Fruit fly (Drosophila melanogaster) whole organism, embryonic: ENCODE measurements around the gene ATPsyngamma.

ENCODE experiments used
- Abd-B ChIP-seq: fragments of 200-800 bp; sonication (Bioruptor generic); optimal IDR thresholded peaks from 2 replicates; lab custom pipeline; 2018; ENCODE audit warnings: missing biosample characterization, mild to moderate bottlenecking, missing genetic modification characterization, moderate library complexity
- Atf6 ChIP-seq: fragments of 200-800 bp; sonication (Bioruptor generic); IDR thresholded peaks from 2 replicates; pipeline ENCODE4 v1.3.6; 2022; ENCODE audit warnings: missing biosample characterization, missing genetic modification characterization
- Bgb ChIP-seq: fragments of 200-800 bp; sonication (Bioruptor generic); IDR thresholded peaks from 2 replicates; pipeline ENCODE4 v1.3.6; 2022; ENCODE audit warnings: missing biosample characterization, missing genetic modification characterization; ENCODE audit not compliant: partially characterized antibody
- CG10274 ChIP-seq: fragments of 200-800 bp; sonication (Bioruptor generic); optimal IDR thresholded peaks from 3 replicates; lab custom pipeline; 2017; ENCODE audit warnings: missing biosample characterization, mild to moderate bottlenecking, missing genetic modification characterization
- CG10431 ChIP-seq: fragments of 200-800 bp; sonication (Bioruptor generic); optimal IDR thresholded peaks from 3 replicates; lab custom pipeline; 2018; ENCODE audit warnings: missing biosample characterization, mild to moderate bottlenecking, missing genetic modification characterization
- CG11093 ChIP-seq: fragments of 200-800 bp; sonication (Bioruptor generic); IDR thresholded peaks from 3 replicates; pipeline ENCODE4 v1.3.6; 2022; ENCODE audit warnings: missing biosample characterization, missing genetic modification characterization
- CG11695 ChIP-seq: fragments of 200-800 bp; sonication (Bioruptor generic); IDR thresholded peaks from 3 replicates; pipeline ENCODE4 v1.3.6; 2022; ENCODE audit warnings: missing biosample characterization, missing genetic modification characterization
- CG13123 ChIP-seq: fragments of 200-800 bp; sonication (Bioruptor generic); optimal IDR thresholded peaks from 2 replicates; lab custom pipeline; 2016; ENCODE audit warnings: missing biosample characterization, missing genetic modification characterization
- CG15011 ChIP-seq: fragments of 200-800 bp; sonication (Bioruptor generic); optimal IDR thresholded peaks from 3 replicates; lab custom pipeline; 2018; ENCODE audit warnings: missing biosample characterization, mild to moderate bottlenecking, missing genetic modification characterization
- CG30020 ChIP-seq: fragments of 200-800 bp; optimal IDR thresholded peaks from 2 replicates; lab custom pipeline; 2019; ENCODE audit warnings: missing biosample characterization, mild to moderate bottlenecking, missing genetic modification characterization, moderate library complexity
- CG3281 ChIP-seq: fragments of 200-800 bp; sonication (Bioruptor generic); optimal IDR thresholded peaks from 3 replicates; lab custom pipeline; 2017; ENCODE audit warnings: missing biosample characterization, mild to moderate bottlenecking, missing genetic modification characterization
- CG6175 ChIP-seq: fragments of 200-800 bp; sonication (Bioruptor generic); IDR thresholded peaks from 3 replicates; pipeline ENCODE4 v1.3.6; 2022; ENCODE audit warnings: missing biosample characterization, missing genetic modification characterization
- CG6765 ChIP-seq: fragments of 200-800 bp; sonication (Bioruptor generic); optimal IDR thresholded peaks from 3 replicates; lab custom pipeline; 2017; ENCODE audit warnings: missing biosample characterization, mild to moderate bottlenecking, missing genetic modification characterization
- CG7963 ChIP-seq: fragments of 200-800 bp; sonication (Bioruptor generic); IDR thresholded peaks from 3 replicates; pipeline ENCODE4 v1.3.6; 2022; ENCODE audit warnings: missing biosample characterization, missing genetic modification characterization; ENCODE audit not compliant: partially characterized antibody
- CG8290 ChIP-seq, 3 experiments: fragments of 200-800 bp; sonication (Bioruptor generic); optimal IDR thresholded peaks; 2 replicates each; lab custom pipeline; 2016 to 2019; ENCODE audit warnings: missing biosample characterization in 3 of 3, missing genetic modification characterization in 3 of 3, mild to moderate bottlenecking in 2 of 3, moderate library complexity in 1 of 3
- CoRest ChIP-seq: fragments of 200-800 bp; sonication (Bioruptor generic); optimal IDR thresholded peaks from 3 replicates; lab custom pipeline; 2018; ENCODE audit warnings: missing biosample characterization, mild to moderate bottlenecking, missing genetic modification characterization, moderate library complexity
- D ChIP-seq, 2 experiments: fragments of 200-800 bp in 1 of 2; fragments of >200 bp in 1 of 2; sonication (Bioruptor generic) in 1 of 2; optimal IDR thresholded peaks; 2 replicates in 1 of 2; 3 replicates in 1 of 2; lab custom pipeline; 2017; ENCODE audit warnings: mild to moderate bottlenecking in 1 of 2, missing biosample characterization in 1 of 2, missing genetic modification characterization in 1 of 2, missing genetic modification reagents in 1 of 2
- Doc3 ChIP-seq: fragments of 200-800 bp; sonication (Bioruptor generic); IDR thresholded peaks from 3 replicates; pipeline ENCODE4 v1.3.6; 2022; ENCODE audit warnings: missing biosample characterization, missing genetic modification characterization; ENCODE audit not compliant: partially characterized antibody
- Hr51 ChIP-seq, 2 experiments: fragments of 200-800 bp; sonication (Bioruptor generic); optimal IDR thresholded peaks; 2 replicates in 1 of 2; 3 replicates in 1 of 2; lab custom pipeline; 2016 to 2018; ENCODE audit warnings: missing biosample characterization in 2 of 2, missing genetic modification characterization in 2 of 2, mild to moderate bottlenecking in 1 of 2, moderate library complexity in 1 of 2
- Mrtf ChIP-seq: fragments of 200-800 bp; sonication (Bioruptor generic); IDR thresholded peaks from 3 replicates; pipeline ENCODE4 v1.3.6; 2022; ENCODE audit warnings: missing biosample characterization, missing genetic modification characterization
- PHDP ChIP-seq: fragments of 200-800 bp; sonication (Bioruptor generic); optimal IDR thresholded peaks from 3 replicates; lab custom pipeline; 2018; ENCODE audit warnings: missing biosample characterization, mild to moderate bottlenecking, missing genetic modification characterization, moderate library complexity
- Ptx1 ChIP-seq: fragments of 200-800 bp; sonication (Bioruptor generic); IDR thresholded peaks from 2 replicates; pipeline ENCODE4 v1.3.6; 2022; ENCODE audit warnings: missing biosample characterization, missing genetic modification characterization
- Rx ChIP-seq: fragments of 200-800 bp; sonication (Bioruptor generic); IDR thresholded peaks from 2 replicates; pipeline ENCODE4 v1.3.6; 2022; ENCODE audit warnings: missing biosample characterization, missing genetic modification characterization
- Six4 ChIP-seq: fragments of 200-800 bp; sonication (Bioruptor generic); optimal IDR thresholded peaks from 2 replicates; lab custom pipeline; 2016; ENCODE audit warnings: missing biosample characterization, missing genetic modification characterization
- Ssrp ChIP-seq: fragments of 200-800 bp; sonication (Bioruptor generic); optimal IDR thresholded peaks from 2 replicates; lab custom pipeline; 2018; ENCODE audit warnings: missing biosample characterization, mild to moderate bottlenecking, missing genetic modification characterization, moderate library complexity
- Stat92E ChIP-seq, 3 experiments: fragments of >200 bp in 2 of 3; fragments of 200-800 bp in 1 of 3; sonication (Bioruptor generic) in 1 of 3; optimal IDR thresholded peaks; 2 replicates each; lab custom pipeline; 2017 to 2019; ENCODE audit warnings: missing biosample characterization in 3 of 3, missing genetic modification characterization in 3 of 3, mild to moderate bottlenecking in 1 of 3, moderate library complexity in 1 of 3
- Trl ChIP-seq, 3 experiments: fragments of >200 bp in 2 of 3; fragments of 200-800 bp in 1 of 3; sonication (Bioruptor generic) in 1 of 3; optimal IDR thresholded peaks; 2 replicates in 1 of 3; 3 replicates in 2 of 3; lab custom pipeline; 2016 to 2017; ENCODE audit warnings: missing biosample characterization in 1 of 3, missing genetic modification characterization in 1 of 3
- YL-1 ChIP-seq: fragments of 200-800 bp; sonication (Bioruptor generic); optimal IDR thresholded peaks from 3 replicates; lab custom pipeline; 2017; ENCODE audit warnings: missing biosample characterization, mild to moderate bottlenecking, missing genetic modification characterization
- bigmax ChIP-seq: fragments of 200-800 bp; sonication (Bioruptor generic); optimal IDR thresholded peaks from 2 replicates; lab custom pipeline; 2018; ENCODE audit warnings: missing biosample characterization, mild to moderate bottlenecking, missing genetic modification characterization
- caup ChIP-seq: fragments of 200-800 bp; sonication (Bioruptor generic); optimal IDR thresholded peaks from 3 replicates; lab custom pipeline; 2017; ENCODE audit warnings: missing biosample characterization, mild to moderate bottlenecking, missing genetic modification characterization, moderate library complexity; ENCODE audit not compliant: severe bottlenecking
- chinmo ChIP-seq: fragments of 200-800 bp; sonication (Bioruptor generic); IDR thresholded peaks from 4 replicates; pipeline ENCODE4 v1.3.6; 2022; ENCODE audit warnings: missing biosample characterization, missing genetic modification characterization; ENCODE audit not compliant: partially characterized antibody
- cwo ChIP-seq: fragments of 200-800 bp; sonication (Bioruptor generic); optimal IDR thresholded peaks from 3 replicates; lab custom pipeline; 2017; ENCODE audit warnings: missing biosample characterization, missing genetic modification characterization, mild to moderate bottlenecking, moderate library complexity, missing genetic modification reagents
- grn ChIP-seq: fragments of 200-800 bp; sonication (Bioruptor generic); optimal IDR thresholded peaks from 3 replicates; lab custom pipeline; 2017; ENCODE audit warnings: missing biosample characterization, missing genetic modification characterization
- gsb ChIP-seq: fragments of 200-800 bp; sonication (Bioruptor generic); IDR thresholded peaks from 2 replicates; pipeline ENCODE4 v1.3.6; 2022; ENCODE audit warnings: missing biosample characterization, missing genetic modification characterization
- jumu ChIP-seq: fragments of 200-800 bp; sonication (Bioruptor generic); optimal IDR thresholded peaks from 3 replicates; lab custom pipeline; 2016; ENCODE audit warnings: missing biosample characterization, missing genetic modification characterization
- kni ChIP-seq: fragments of 200-800 bp; sonication (Bioruptor generic); optimal IDR thresholded peaks from 3 replicates; lab custom pipeline; 2017; ENCODE audit warnings: mild to moderate bottlenecking, missing biosample characterization, missing genetic modification reagents, missing genetic modification characterization
- pan ChIP-seq, 4 experiments: fragments of >200 bp in 3 of 4; fragments of 200-800 bp in 1 of 4; sonication (Bioruptor generic) in 1 of 4; optimal IDR thresholded peaks in 3 of 4; IDR thresholded peaks in 1 of 4; 2 replicates each; pipeline versions ENCODE4 v1.3.6 to Lab custom; 2017 to 2022; ENCODE audit warnings: missing biosample characterization in 2 of 4, missing genetic modification characterization in 2 of 4, mixed read lengths in 1 of 4
- pfk ChIP-seq: fragments of 200-800 bp; sonication (Bioruptor generic); optimal IDR thresholded peaks from 2 replicates; lab custom pipeline; 2018; ENCODE audit warnings: missing biosample characterization, mild to moderate bottlenecking, missing genetic modification characterization, moderate library complexity
- pros ChIP-seq: fragments of 200-800 bp; sonication (Bioruptor generic); optimal IDR thresholded peaks from 3 replicates; lab custom pipeline; 2019; ENCODE audit warnings: missing biosample characterization, mild to moderate bottlenecking, missing genetic modification characterization, moderate library complexity
- rib ChIP-seq: fragments of 200-800 bp; sonication (Bioruptor generic); IDR thresholded peaks from 2 replicates; pipeline ENCODE4 v1.3.6; 2022; ENCODE audit warnings: missing biosample characterization, missing genetic modification characterization
- sd ChIP-seq: fragments of 200-800 bp; sonication (Bioruptor generic); optimal IDR thresholded peaks from 3 replicates; lab custom pipeline; 2018; ENCODE audit warnings: missing biosample characterization, mild to moderate bottlenecking, missing genetic modification characterization, moderate library complexity
- stc ChIP-seq: fragments of 200-800 bp; sonication (Bioruptor generic); IDR thresholded peaks from 2 replicates; pipeline ENCODE4 v1.3.6; 2022; ENCODE audit warnings: missing biosample characterization, missing genetic modification characterization
- sug ChIP-seq: fragments of 200-800 bp; optimal IDR thresholded peaks from 2 replicates; lab custom pipeline; 2019; ENCODE audit warnings: missing biosample characterization, mild to moderate bottlenecking, missing genetic modification characterization, moderate library complexity
- tap ChIP-seq: fragments of 200-800 bp; optimal IDR thresholded peaks from 3 replicates; lab custom pipeline; 2019; ENCODE audit warnings: missing biosample characterization, mild to moderate bottlenecking, missing genetic modification characterization, moderate library complexity
- trem ChIP-seq: fragments of 200-800 bp; optimal IDR thresholded peaks from 3 replicates; lab custom pipeline; 2019; ENCODE audit warnings: missing biosample characterization, mild to moderate bottlenecking, missing genetic modification characterization, moderate library complexity

Gene ATPsyngamma

dm6 chr3R:29772795-29773331, 23.9 kb upstream of the ATPsyngamma start (continued):
- TF ChIP-seq bigmax (GFP tag; lab: Kevin White, UChicago), result peak; percentile 6
- TF ChIP-seq stc, result peak; percentile 31; the same call in 1 of the 2 replicates
- TF ChIP-seq chinmo (GFP tag; lab: Robert Waterston, UW), result peak; percentile 99
- no peak for TF ChIP-seq CoRest (tag; lab: Kevin White, UChicago)
- no peak for TF ChIP-seq CG15011 (GFP tag; lab: Kevin White, UChicago)
- no peak for TF ChIP-seq Mrtf
- no peak for TF ChIP-seq CG30020 (tag; lab: Kevin White, UChicago)
- peak; percentile 94 for TF ChIP-seq sd (tag; lab: Kevin White, UChicago)
- TF ChIP-seq sug (tag; lab: Kevin White, UChicago), result peak; percentile 58
- peak; percentile 28 for TF ChIP-seq pfk (GFP tag; lab: Kevin White, UChicago)
- TF ChIP-seq Six4 (GFP tag; lab: Kevin White, UChicago), result no peak
- peak; percentile 71 for TF ChIP-seq YL-1
- TF ChIP-seq grn (GFP tag; lab: Kevin White, UChicago), result peak; percentile 82
- TF ChIP-seq jumu (GFP tag; lab: Kevin White, UChicago), result no peak
- peak; percentile 72 for TF ChIP-seq Bgb (GFP tag; lab: Robert Waterston, UW)
- peak; percentile 82 for TF ChIP-seq kni
- TF ChIP-seq gsb, result no peak
- TF ChIP-seq CG11093 (GFP tag; lab: Robert Waterston, UW), result no peak
- TF ChIP-seq CG10274 (GFP tag; lab: Kevin White, UChicago), result peak; percentile 39
- TF ChIP-seq PHDP (tag; lab: Kevin White, UChicago), result no peak
- 0 out of 2 replicates have a peak, but pooled peaks have one; percentile 9 for TF ChIP-seq Rx (GFP tag; lab: Robert Waterston, UW)
- TF ChIP-seq CG6765 (GFP tag; lab: Kevin White, UChicago), result no peak
- 0 out of 3 replicates have a peak, but pooled peaks have one; percentile 35 for TF ChIP-seq Doc3 (GFP tag; lab: Robert Waterston, UW)
- 0 out of 3 replicates have a peak, but pooled peaks have one; percentile 25 for TF ChIP-seq CG7963 (GFP tag; lab: Robert Waterston, UW)
- no peak for TF ChIP-seq CG8290 (GFP tag; optimal IDR thresholded peaks at IDR 0.05; lab: Kevin White, UChicago)
- TF ChIP-seq CG8290 (tag; optimal IDR thresholded peaks at IDR 0.05; lab: Kevin White, UChicago), result peak in 1 of 2 experiments; percentile 80
- peak; percentile 24 for TF ChIP-seq CG10431
- peak; percentile 86 to 92 for TF ChIP-seq Trl (optimal IDR thresholded peaks at IDR 0.05; lab: Kevin White, UChicago)
- peak; percentile 34 for TF ChIP-seq Trl (GFP tag; optimal IDR thresholded peaks at IDR 0.05; lab: Kevin White, UChicago)
- TF ChIP-seq Atf6 (GFP tag; lab: Robert Waterston, UW), result peak; percentile 69
- no peak for TF ChIP-seq trem (tag; lab: Kevin White, UChicago)
- TF ChIP-seq pan (optimal IDR thresholded peaks at IDR 0.05; lab: Kevin White, UChicago), result no peak
- TF ChIP-seq pan (GFP tag; optimal IDR thresholded peaks at IDR 0.05 in 1 of 2, IDR thresholded peaks at IDR 0.05 in 1 of 2), result peak in 1 of 2 experiments; percentile 45
- TF ChIP-seq Hr51 (GFP tag; optimal IDR thresholded peaks at IDR 0.05; lab: Kevin White, UChicago), result peak in 1 of 2 experiments; percentile 11
- peak; percentile 66 for TF ChIP-seq cwo
- TF ChIP-seq CG3281 (GFP tag; lab: Kevin White, UChicago), result peak; percentile 35
- TF ChIP-seq Abd-B (GFP tag; lab: Kevin White, UChicago), result peak; percentile 4
- TF ChIP-seq Ptx1 (GFP tag; lab: Robert Waterston, UW), result peak; percentile 16; the same call in 1 of the 2 replicates
- peak; percentile 84; the same call in 2 of the 3 replicates for TF ChIP-seq CG6175 (GFP tag; lab: Robert Waterston, UW)
- peak in 1 of 3 experiments; percentile 19 for TF ChIP-seq Stat92E (GFP tag; optimal IDR thresholded peaks at IDR 0.05; lab: Kevin White, UChicago)
- TF ChIP-seq caup (GFP tag; lab: Kevin White, UChicago), result peak; percentile 18
- TF ChIP-seq pros, result peak; percentile 69
- no peak for TF ChIP-seq CG13123 (GFP tag; lab: Kevin White, UChicago)
- TF ChIP-seq rib, result peak; percentile 68
- no peak for TF ChIP-seq Ssrp (tag; lab: Kevin White, UChicago)
- no peak for TF ChIP-seq D (optimal IDR thresholded peaks at IDR 0.05; lab: Kevin White, UChicago)
- peak; percentile 8 for TF ChIP-seq D (GFP tag; optimal IDR thresholded peaks at IDR 0.05; lab: Kevin White, UChicago)
- peak; percentile 5 for TF ChIP-seq tap (tag; lab: Kevin White, UChicago)
- 0 out of 3 replicates have a peak, but pooled peaks have one; percentile 23 for TF ChIP-seq CG11695
